Fruit fly (Drosophila melanogaster): ENCODE data around the gene CG4619.

The CG4619 gene

DNA sequence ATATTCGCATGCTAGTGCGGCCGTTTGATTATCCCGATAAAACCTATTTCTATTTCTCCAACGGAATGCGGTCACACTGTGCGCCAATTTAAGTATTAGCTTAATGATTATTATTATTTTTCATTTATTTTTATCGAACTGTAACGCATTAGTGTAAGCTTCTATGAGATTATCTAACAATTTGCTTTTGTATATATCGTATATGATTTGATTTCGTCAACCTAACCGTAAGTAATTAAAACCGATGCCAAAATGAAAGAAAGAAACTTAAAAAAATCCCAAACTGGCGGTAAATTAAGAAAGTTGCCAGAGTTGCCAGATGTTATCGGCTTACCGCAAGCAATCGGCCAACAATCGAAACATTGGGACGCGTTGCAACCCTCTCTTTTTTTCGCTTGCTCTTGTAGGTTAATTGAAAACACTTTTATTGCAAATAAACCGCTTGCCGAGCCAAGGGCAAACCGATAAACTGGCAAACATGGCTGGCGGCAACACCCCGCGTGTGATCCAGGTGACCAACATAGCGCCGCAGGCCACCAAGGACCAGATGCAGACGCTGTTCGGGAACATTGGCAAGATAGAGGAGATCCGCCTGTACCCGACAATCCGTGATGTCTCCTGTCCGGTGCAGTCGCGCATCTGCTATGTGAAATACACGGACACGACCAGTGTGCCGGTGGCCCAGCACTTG, 25.9 kb upstream of the CG4619 start, which contains the start of the genes Etl1 and Srp54:
Etl1 (minus strand) TSS at position 39 of the 691 bp plus-strand sequence.
Srp54 (plus strand) TSS at position 342 of the 691 bp plus-strand sequence.
- TF ChIP-seq Dll (optimal IDR thresholded peaks at IDR 0.05) (no peak), psq (optimal IDR thresholded peaks at IDR 0.05) (no peak), pan (optimal IDR thresholded peaks at IDR 0.05) (no peak), usp (GFP tag; optimal IDR thresholded peaks at IDR 0.05) (no peak), EcR (GFP tag; optimal IDR thresholded peaks at IDR 0.05) (no peak), CG8478 (optimal IDR thresholded peaks at IDR 0.05) (no peak)

DNA sequence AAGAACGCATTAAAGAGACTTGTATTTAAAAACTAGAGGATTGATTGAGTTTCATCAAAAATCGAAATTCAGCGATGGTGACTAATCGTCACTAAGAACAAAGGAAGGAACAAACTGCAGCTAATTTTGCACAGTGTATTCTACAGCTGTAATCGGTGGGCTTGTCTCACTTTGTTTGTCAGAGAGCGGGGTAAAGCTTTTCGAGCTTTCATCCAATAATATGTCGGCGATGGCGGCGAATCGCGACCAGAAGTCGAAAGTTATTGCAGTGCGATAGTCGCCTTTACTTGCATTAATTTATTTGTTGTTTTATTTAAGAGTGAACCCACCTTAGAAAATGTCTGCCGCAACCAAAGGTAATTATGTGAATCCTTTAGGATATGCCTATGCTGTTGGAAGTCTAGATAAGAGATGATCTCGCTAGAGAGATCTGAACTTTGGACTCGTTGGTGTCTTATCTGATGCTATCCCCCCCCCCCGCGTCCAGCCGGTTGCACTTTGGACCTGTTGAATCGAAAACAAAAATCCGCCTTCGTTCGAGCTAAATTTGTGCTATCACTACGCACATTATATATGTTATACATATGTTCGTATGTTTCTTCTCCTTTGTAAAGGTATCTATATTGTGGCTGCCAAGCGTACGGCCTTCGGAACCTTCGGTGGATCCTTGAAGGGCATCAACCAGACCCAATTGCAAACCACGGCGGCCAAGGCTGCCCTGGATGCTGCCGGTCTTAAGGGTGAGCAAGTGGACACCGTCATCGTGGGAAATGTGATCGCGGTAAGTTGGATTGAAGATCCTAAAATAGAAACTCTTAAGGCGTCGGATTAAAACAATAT, 23.4 kb upstream of the CG4619 start, which contains the start of gene yip2:
yip2 (plus strand) TSS at position 243 of the 840 bp plus-strand sequence.
- TF ChIP-seq psq (optimal IDR thresholded peaks at IDR 0.05) (no peak), EcR (GFP tag; optimal IDR thresholded peaks at IDR 0.05) (no peak), CG8478 (optimal IDR thresholded peaks at IDR 0.05) (no peak), Dll (optimal IDR thresholded peaks at IDR 0.05) (no peak), usp (GFP tag; optimal IDR thresholded peaks at IDR 0.05) (no peak), pan (optimal IDR thresholded peaks at IDR 0.05) (no peak)

DNA sequence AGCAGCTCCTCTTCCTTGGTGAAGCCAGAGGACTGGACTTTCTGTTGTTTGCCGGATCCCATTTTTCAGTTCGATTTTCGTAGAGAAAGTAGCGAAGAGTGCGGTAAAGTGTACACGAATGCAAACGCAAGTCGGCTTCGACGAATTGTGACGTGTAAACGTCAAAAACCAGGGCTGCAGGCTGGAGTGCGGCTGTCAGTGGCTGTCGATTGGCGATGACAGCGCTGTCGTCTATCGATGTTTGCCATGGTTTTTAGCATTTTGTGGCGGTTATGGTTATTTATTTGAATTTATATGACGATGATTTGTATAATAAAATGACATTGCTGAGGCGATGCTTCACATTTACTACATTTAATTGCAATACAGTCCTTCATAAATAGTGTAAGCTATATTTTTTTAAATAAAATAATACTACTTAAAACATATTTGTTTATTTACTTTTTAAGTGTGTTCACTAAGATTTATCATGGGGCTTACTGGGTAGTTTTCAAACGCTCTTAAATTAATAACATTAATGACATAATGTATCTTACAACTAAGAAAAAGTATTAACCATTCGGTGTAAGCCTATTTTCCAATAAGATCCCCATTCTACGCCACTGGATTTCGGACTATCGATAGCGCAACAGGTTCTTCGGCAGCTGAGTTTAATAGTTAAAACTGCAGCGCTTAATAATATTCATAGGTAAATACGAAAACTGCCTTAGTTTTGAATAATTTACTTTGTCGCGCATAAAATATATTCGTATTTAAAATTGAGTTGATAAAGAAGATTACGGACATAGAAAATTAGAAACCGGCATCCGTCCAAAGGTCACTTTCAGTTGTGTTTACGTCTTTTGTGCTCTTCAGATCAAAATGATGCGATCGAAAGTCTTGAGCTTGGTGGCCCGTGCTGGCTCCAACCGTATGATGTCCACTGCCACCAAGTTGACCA, 20.4 kb upstream of the CG4619 start, which contains the start of the genes CG5885 and CG4598:
CG5885 (minus strand) TSS at position 311 of the 940 bp plus-strand sequence.
CG4598 (plus strand) TSS at position 599 of the 940 bp plus-strand sequence.
- TF ChIP-seq EcR (GFP tag; optimal IDR thresholded peaks at IDR 0.05), result no peak
- TF ChIP-seq pan (optimal IDR thresholded peaks at IDR 0.05), result no peak
- TF ChIP-seq CG8478 (optimal IDR thresholded peaks at IDR 0.05), result no peak
- TF ChIP-seq Dll (optimal IDR thresholded peaks at IDR 0.05), result no peak
- no peak for TF ChIP-seq psq (optimal IDR thresholded peaks at IDR 0.05)
- TF ChIP-seq usp (GFP tag; optimal IDR thresholded peaks at IDR 0.05), result no peak

DNA sequence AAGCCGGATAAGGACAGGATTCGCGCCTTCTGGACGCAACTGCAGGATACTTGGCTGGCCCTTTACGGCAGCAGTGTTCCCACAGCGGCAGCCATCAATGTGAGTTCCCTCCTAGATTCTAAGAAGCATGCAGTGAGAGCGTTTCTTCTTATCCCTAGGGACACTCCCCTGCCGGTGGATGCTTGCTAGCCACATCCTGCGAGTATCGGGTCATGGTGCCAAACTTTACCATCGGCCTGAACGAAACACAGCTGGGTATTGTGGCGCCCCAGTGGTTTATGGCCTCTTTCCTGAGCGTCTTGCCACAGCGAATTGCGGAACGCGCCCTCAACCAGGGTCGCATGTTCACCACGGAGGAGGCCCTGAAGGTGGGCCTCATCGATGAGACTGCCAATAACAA, 19.4 kb upstream of the CG4619 start:
- TF ChIP-seq CG8478 (optimal IDR thresholded peaks at IDR 0.05), result no peak
- no peak for TF ChIP-seq EcR (GFP tag; optimal IDR thresholded peaks at IDR 0.05)
- TF ChIP-seq psq (optimal IDR thresholded peaks at IDR 0.05), result no peak
- TF ChIP-seq usp (GFP tag; optimal IDR thresholded peaks at IDR 0.05), result no peak
- no peak for TF ChIP-seq pan (optimal IDR thresholded peaks at IDR 0.05)

DNA sequence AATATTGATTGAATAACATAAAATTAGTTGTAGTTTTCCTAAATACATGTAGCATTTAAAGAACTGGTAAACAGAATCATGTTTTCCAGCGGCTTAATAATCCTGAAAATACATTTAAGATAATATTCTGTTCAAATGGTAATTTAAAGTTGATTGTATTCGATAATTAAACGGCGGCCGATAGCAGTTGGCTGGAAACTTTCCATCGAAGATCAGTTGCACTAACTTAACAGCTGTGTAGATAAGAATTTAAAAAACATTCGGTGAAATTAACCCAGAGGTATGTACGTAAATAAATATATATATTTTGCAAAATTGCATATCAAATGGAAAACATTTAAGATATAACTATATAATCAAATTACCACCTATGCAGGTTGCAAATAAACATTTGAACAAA, 18.7 kb upstream of the CG4619 start, which contains the start of gene CG4594:
CG4594 (plus strand) TSS at position 212 of the 400 bp plus-strand sequence.
- TF ChIP-seq psq (optimal IDR thresholded peaks at IDR 0.05) (no peak), Dll (optimal IDR thresholded peaks at IDR 0.05) (no peak), EcR (GFP tag; optimal IDR thresholded peaks at IDR 0.05) (no peak), CG8478 (optimal IDR thresholded peaks at IDR 0.05) (no peak), usp (GFP tag; optimal IDR thresholded peaks at IDR 0.05) (no peak), pan (optimal IDR thresholded peaks at IDR 0.05) (no peak)

DNA sequence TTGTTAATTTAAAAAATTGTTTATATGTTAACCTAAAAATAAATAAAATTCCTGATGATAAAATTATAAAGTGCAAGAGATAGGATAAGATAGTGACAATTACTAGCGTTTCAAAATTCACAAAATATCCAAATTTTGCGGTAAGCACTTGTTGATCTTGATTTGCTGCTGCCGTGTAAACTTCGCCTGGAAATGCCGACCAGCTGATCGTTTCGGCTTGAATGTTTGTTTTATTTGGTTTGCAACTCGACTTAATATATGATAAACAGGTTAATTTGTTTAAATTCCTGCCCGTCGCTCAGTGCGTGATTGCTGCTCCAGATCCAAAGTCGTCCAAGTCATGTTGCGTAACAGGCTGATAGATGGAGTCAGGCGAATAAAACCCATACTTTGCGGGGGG, 17.3 kb upstream of the CG4619 start, which contains the start of gene CG4592:
CG4592 (plus strand) TSS at position 233 of the 400 bp plus-strand sequence.
- no peak for TF ChIP-seq CG8478 (optimal IDR thresholded peaks at IDR 0.05)
- TF ChIP-seq EcR (GFP tag; optimal IDR thresholded peaks at IDR 0.05), result no peak

DNA sequence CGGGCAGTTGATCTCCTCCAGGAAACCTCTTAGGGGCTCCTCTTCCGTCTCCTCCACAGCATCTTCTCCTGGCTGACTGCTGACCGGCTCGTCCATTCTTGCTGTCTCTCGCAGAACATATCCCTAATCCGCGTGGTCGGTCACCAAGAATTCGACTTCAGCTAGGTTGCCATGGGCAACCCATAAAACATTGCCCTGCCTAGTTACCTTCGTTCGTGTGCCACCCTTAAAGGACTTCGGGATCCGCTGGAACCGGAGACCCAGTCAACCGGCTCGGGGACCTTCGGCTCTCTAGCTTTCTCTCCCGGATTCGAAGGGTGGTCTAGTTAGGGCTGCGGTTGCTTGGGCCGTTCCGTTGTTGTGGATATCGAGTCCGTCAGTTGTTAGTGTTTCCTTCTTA, 13.9 kb upstream of the CG4619 start, which contains the start of the genes TbCMF46 and CG42366:
TbCMF46 (minus strand) TSS at position 101 of the 400 bp plus-strand sequence.
CG42366 (plus strand) TSS at position 397 of the 400 bp plus-strand sequence.
- no peak for TF ChIP-seq psq (optimal IDR thresholded peaks at IDR 0.05)
- TF ChIP-seq EcR (GFP tag; optimal IDR thresholded peaks at IDR 0.05), result no peak
- no peak for TF ChIP-seq Dll (optimal IDR thresholded peaks at IDR 0.05)
- no peak for TF ChIP-seq usp (GFP tag; optimal IDR thresholded peaks at IDR 0.05)
- no peak for TF ChIP-seq pan (optimal IDR thresholded peaks at IDR 0.05)
- TF ChIP-seq CG8478 (optimal IDR thresholded peaks at IDR 0.05), result no peak

DNA sequence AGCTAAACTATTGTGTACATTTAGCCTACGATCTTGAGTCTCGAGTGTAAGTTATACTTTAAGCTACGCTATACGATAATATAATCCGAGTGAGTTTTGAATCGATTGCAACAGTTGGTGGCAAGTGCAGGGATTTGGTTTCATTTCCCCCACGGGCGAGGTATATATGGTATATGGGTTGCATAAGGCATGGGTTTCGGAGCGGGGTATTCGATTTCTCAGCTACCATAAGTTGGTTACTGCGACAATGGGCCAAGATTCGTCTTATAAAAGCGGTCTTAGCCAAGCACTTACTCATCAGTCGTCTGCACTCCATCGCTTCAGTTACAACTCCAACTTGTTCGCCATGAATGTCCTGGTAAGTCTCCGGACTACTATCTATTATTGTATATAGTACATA, 8.4 kb upstream of the CG4619 start, which contains the start of gene CG42367:
CG42367 (plus strand) TSS at position 301 of the 400 bp plus-strand sequence.
- no peak for TF ChIP-seq EcR (GFP tag; optimal IDR thresholded peaks at IDR 0.05)
- no peak for TF ChIP-seq CG8478 (optimal IDR thresholded peaks at IDR 0.05)
- TF ChIP-seq pan (optimal IDR thresholded peaks at IDR 0.05), result no peak
- no peak for TF ChIP-seq Dll (optimal IDR thresholded peaks at IDR 0.05)
- no peak for TF ChIP-seq usp (GFP tag; optimal IDR thresholded peaks at IDR 0.05)
- TF ChIP-seq psq (optimal IDR thresholded peaks at IDR 0.05), result no peak

DNA sequence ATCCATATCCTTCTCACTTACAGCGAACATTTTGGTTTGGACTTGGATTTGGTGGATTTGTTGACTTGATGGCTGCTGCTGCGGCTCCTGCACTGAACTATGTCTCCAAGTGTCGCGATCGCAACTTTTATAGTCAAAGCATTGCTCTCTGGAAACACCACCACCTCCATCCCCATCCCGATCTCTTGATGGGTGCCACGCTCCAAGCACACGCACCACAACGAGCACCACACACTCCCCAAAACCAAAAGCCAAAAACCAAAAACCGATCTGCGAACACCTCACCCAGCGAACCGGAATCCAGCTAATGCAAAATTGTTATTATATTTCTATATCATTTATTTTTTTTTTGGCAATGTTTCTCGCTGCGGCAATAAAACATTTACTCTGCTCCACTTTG, 5.6 kb upstream of the CG4619 start, which contains the start of gene Cpr30F:
Cpr30F (minus strand) TSS at position 101 of the 400 bp plus-strand sequence.
- TF ChIP-seq pan (optimal IDR thresholded peaks at IDR 0.05), result no peak
- no peak for TF ChIP-seq EcR (GFP tag; optimal IDR thresholded peaks at IDR 0.05)

DNA sequence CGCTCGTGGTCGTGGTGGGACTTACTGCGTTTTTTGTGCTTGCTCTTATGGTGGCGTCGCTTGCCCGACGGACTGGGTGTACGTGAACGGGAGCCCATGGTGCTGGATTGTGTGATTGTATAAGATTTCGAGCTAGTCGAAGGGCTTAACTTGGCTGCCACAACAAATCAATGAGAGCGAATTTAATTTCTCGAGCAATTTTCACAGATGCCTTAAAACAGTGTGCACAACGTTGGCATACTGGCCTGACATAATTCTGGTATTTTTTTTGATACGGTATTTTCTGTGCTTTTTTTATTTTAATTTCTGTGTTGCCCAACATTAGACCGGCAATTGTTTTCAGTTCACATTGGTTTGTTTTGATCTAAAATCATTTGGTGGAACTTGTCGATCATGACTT, 755 bp upstream of the CG4619 start, which contains the start of gene Arglu1:
Arglu1 (minus strand) TSS at position 227 of the 400 bp plus-strand sequence.
- TF ChIP-seq CG8478 (optimal IDR thresholded peaks at IDR 0.05) (no peak), psq (optimal IDR thresholded peaks at IDR 0.05) (no peak), pan (optimal IDR thresholded peaks at IDR 0.05) (no peak), Dll (optimal IDR thresholded peaks at IDR 0.05) (no peak), EcR (GFP tag; optimal IDR thresholded peaks at IDR 0.05) (no peak), usp (GFP tag; optimal IDR thresholded peaks at IDR 0.05) (no peak)

DNA sequence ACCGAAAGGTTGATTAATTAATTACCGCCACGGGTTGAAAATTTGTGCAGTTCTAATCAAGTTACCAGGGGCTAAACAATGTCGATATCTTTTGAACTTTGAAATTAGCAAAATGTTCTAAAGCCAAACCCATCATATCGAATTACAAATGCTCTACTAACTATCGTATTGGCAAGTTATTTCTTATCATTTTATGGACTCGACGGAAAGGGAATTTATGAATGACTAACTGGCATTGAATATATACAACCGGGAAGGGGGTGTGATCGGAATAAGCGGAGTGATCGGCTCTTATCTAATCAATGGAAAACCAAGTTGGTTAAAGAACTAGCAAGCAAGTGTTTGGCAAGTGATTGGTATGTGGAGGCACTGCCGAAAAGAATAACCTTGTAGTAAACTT, 4.9 kb downstream of the CG4619 start:
- TF ChIP-seq usp (GFP tag; optimal IDR thresholded peaks at IDR 0.05) (no peak), psq (optimal IDR thresholded peaks at IDR 0.05) (no peak), CG8478 (optimal IDR thresholded peaks at IDR 0.05) (no peak), Dll (optimal IDR thresholded peaks at IDR 0.05) (no peak), pan (optimal IDR thresholded peaks at IDR 0.05) (no peak), EcR (GFP tag; optimal IDR thresholded peaks at IDR 0.05) (no peak)
